Worm (Caenorhabditis elegans) whole organism, early embryonic: ENCODE data around the gene F57B9.1.

Experiments
- B0310.2 ChIP-seq: sonication (generic microtip); optimal IDR thresholded peaks from 2 replicates; lab custom pipeline; 2016; ENCODE audit warnings: mild to moderate bottlenecking, missing genetic modification characterization, missing compliant biosample characterization
- F13C5.2 ChIP-seq: sonication (generic microtip); optimal IDR thresholded peaks from 2 replicates; lab custom pipeline; 2017; ENCODE audit warnings: mild to moderate bottlenecking, missing genetic modification characterization, inconsistent platforms, missing compliant biosample characterization
- aly-1 ChIP-seq: sonication (generic microtip); optimal IDR thresholded peaks from 2 replicates; lab custom pipeline; 2016; ENCODE audit warnings: missing genetic modification characterization, missing compliant biosample characterization
- ama-1 ChIP-seq: fragments of 150-350 bp; optimal IDR thresholded peaks from 2 replicates; lab custom pipeline; 2014
- ceh-13 ChIP-seq: fragments of 200-800 bp; sonication (Bioruptor generic); optimal IDR thresholded peaks from 2 replicates; lab custom pipeline; 2018; ENCODE audit warnings: mild to moderate bottlenecking, missing genetic modification characterization, missing compliant biosample characterization
- ceh-36 ChIP-seq: sonication (generic microtip); optimal IDR thresholded peaks from 2 replicates; lab custom pipeline; 2016; ENCODE audit warnings: missing genetic modification characterization, inconsistent platforms, missing compliant biosample characterization
- ets-7 ChIP-seq: sonication (generic microtip); optimal IDR thresholded peaks from 2 replicates; lab custom pipeline; 2016; ENCODE audit warnings: missing genotype, missing genetic modification characterization, missing compliant biosample characterization
- flt-1 ChIP-seq: fragments of 200-800 bp; sonication (Bioruptor generic); IDR thresholded peaks from 2 replicates; pipeline ENCODE4 v1.3.6; 2022; ENCODE audit warnings: missing genetic modification characterization, missing compliant biosample characterization
- hmbx-1 ChIP-seq: sonication (generic microtip); optimal IDR thresholded peaks from 2 replicates; lab custom pipeline; 2016; ENCODE audit warnings: mild to moderate bottlenecking, missing genetic modification characterization, missing compliant biosample characterization
- hmg-4 ChIP-seq: fragments of 200-800 bp; sonication (Bioruptor generic); optimal IDR thresholded peaks from 2 replicates; lab custom pipeline; 2018; ENCODE audit warnings: mild to moderate bottlenecking, missing genetic modification characterization, missing compliant biosample characterization
- hnd-1 ChIP-seq: sonication (generic microtip); optimal IDR thresholded peaks from 2 replicates; lab custom pipeline; 2016; ENCODE audit warnings: missing genetic modification characterization, missing compliant biosample characterization
- pes-1 ChIP-seq: fragments of 200-800 bp; sonication (Bioruptor generic); IDR thresholded peaks from 2 replicates; pipeline ENCODE4 v1.3.6; 2022; ENCODE audit warnings: missing genetic modification reagents, missing genetic modification characterization, missing compliant biosample characterization
- scrt-1 ChIP-seq: fragments of 200-800 bp; sonication (Bioruptor generic); IDR thresholded peaks from 2 replicates; pipeline ENCODE4 v1.3.6; 2022; ENCODE audit warnings: missing genetic modification characterization, missing compliant biosample characterization
- sea-1 ChIP-seq: fragments of 200-800 bp; sonication (Bioruptor generic); conservative IDR thresholded peaks from 2 replicates; pipeline ENCODE4 v1.3.6; 2022; ENCODE audit warnings: missing genetic modification characterization, missing compliant biosample characterization
- tbx-11 ChIP-seq: fragments of 200-800 bp; sonication (Bioruptor generic); IDR thresholded peaks from 2 replicates; pipeline ENCODE4 v1.3.6; 2022; ENCODE audit warnings: missing genetic modification characterization, missing compliant biosample characterization
- tbx-37 ChIP-seq: fragments of 200-800 bp; sonication (Bioruptor generic); conservative IDR thresholded peaks from 2 replicates; pipeline ENCODE4 v1.3.6; 2022; ENCODE audit warnings: missing genetic modification reagents, missing genetic modification characterization, missing compliant biosample characterization
- tra-4 ChIP-seq: sonication (generic microtip); optimal IDR thresholded peaks from 2 replicates; lab custom pipeline; 2017; ENCODE audit warnings: missing genetic modification characterization, missing compliant biosample characterization

Gene F57B9.1

ce11 chrIII:6939523-6939922 lies 22.4 kb upstream of the F57B9.1 start, which contains the start of gene F57B9.3:
TSS of gene F57B9.3 (plus strand) at chrIII:6939823.
- no peak for TF ChIP-seq hnd-1 (tag; lab: Kevin White, UChicago)
- no peak for TF ChIP-seq sea-1
- no peak for TF ChIP-seq tbx-37
- TF ChIP-seq pes-1: no peak

ce11 chrIII:6945319-6945718 lies 16.6 kb upstream of the F57B9.1 start:
- no peak for TF ChIP-seq tra-4

ce11 chrIII:6945747-6946146 lies 16.1 kb upstream of the F57B9.1 start, which contains the start of gene abu-13:
TSS of gene abu-13 (minus strand) at chrIII:6945898.
- TF ChIP-seq flt-1 (GFP tag; lab: Robert Waterston, UW) (no peak), hmg-4 (no peak), scrt-1 (no peak), hmbx-1 (tag; lab: Kevin White, UChicago) (no peak), tra-4 (no peak), ets-7 (tag; lab: Kevin White, UChicago) (no peak), sea-1 (no peak), pes-1 (no peak), ceh-13 (GFP tag; lab: Kevin White, UChicago) (no peak), hnd-1 (tag; lab: Kevin White, UChicago) (no peak), tbx-37 (no peak), ama-1 (no peak), B0310.2 (tag; lab: Kevin White, UChicago) (no peak)

ce11 chrIII:6946382-6946781 lies 15.5 kb upstream of the F57B9.1 start, which contains the start of gene let-711:
TSS of gene let-711 (plus strand) at chrIII:6946718.
- TF ChIP-seq ets-7 (tag; lab: Kevin White, UChicago): no peak
- TF ChIP-seq aly-1 (tag; lab: Kevin White, UChicago): no peak
- TF ChIP-seq hnd-1 (tag; lab: Kevin White, UChicago): no peak
- TF ChIP-seq flt-1 (GFP tag; lab: Robert Waterston, UW): no peak
- TF ChIP-seq ceh-36: no peak
- TF ChIP-seq sea-1: no peak
- TF ChIP-seq ama-1: no peak
- no peak for TF ChIP-seq tra-4
- no peak for TF ChIP-seq hmg-4
- no peak for TF ChIP-seq scrt-1
- no peak for TF ChIP-seq ceh-13 (GFP tag; lab: Kevin White, UChicago)
- TF ChIP-seq pes-1: no peak
- no peak for TF ChIP-seq tbx-37
- TF ChIP-seq F13C5.2 (tag; lab: Kevin White, UChicago): no peak
- no peak for TF ChIP-seq hmbx-1 (tag; lab: Kevin White, UChicago)
- TF ChIP-seq tbx-11 (GFP tag; lab: Robert Waterston, UW): no peak
- TF ChIP-seq B0310.2 (tag; lab: Kevin White, UChicago): no peak

- TF ChIP-seq hmg-4: no peak
- TF ChIP-seq sea-1: no peak
- TF ChIP-seq F13C5.2 (tag; lab: Kevin White, UChicago): no peak
- no peak for TF ChIP-seq tra-4
- no peak for TF ChIP-seq tbx-37
- TF ChIP-seq pes-1: no peak
- no peak for TF ChIP-seq flt-1 (GFP tag; lab: Robert Waterston, UW)
These were observed 14.0 kb upstream of the F57B9.1 start for ce11 chrIII:6947896-6948295.

ce11 chrIII:6951435-6951834 lies 10.5 kb upstream of the F57B9.1 start:
- no peak for TF ChIP-seq tra-4
- no peak for TF ChIP-seq tbx-11 (GFP tag; lab: Robert Waterston, UW)
- no peak for TF ChIP-seq B0310.2 (tag; lab: Kevin White, UChicago)
- TF ChIP-seq flt-1 (GFP tag; lab: Robert Waterston, UW): no peak
- no peak for TF ChIP-seq sea-1
- no peak for TF ChIP-seq tbx-37
- no peak for TF ChIP-seq hnd-1 (tag; lab: Kevin White, UChicago)
- TF ChIP-seq scrt-1: no peak
- TF ChIP-seq hmbx-1 (tag; lab: Kevin White, UChicago): no peak
- TF ChIP-seq hmg-4: no peak
- no peak for TF ChIP-seq ama-1
- TF ChIP-seq F13C5.2 (tag; lab: Kevin White, UChicago): no peak
- no peak for TF ChIP-seq ceh-13 (GFP tag; lab: Kevin White, UChicago)
- TF ChIP-seq pes-1: no peak
- no peak for TF ChIP-seq ets-7 (tag; lab: Kevin White, UChicago)
- no peak for TF ChIP-seq aly-1 (tag; lab: Kevin White, UChicago)
- no peak for TF ChIP-seq ceh-36

- TF ChIP-seq aly-1 (tag; lab: Kevin White, UChicago): no peak
- TF ChIP-seq tbx-11 (GFP tag; lab: Robert Waterston, UW): no peak
These were observed 8.5 kb upstream of the F57B9.1 start for ce11 chrIII:6953373-6953772.

ce11 chrIII:6953978-6954377 lies 7.9 kb upstream of the F57B9.1 start:
- no peak for TF ChIP-seq aly-1 (tag; lab: Kevin White, UChicago)
- no peak for TF ChIP-seq B0310.2 (tag; lab: Kevin White, UChicago)
- TF ChIP-seq sea-1: no peak
- no peak for TF ChIP-seq ama-1
- TF ChIP-seq hnd-1 (tag; lab: Kevin White, UChicago): no peak
- no peak for TF ChIP-seq F13C5.2 (tag; lab: Kevin White, UChicago)
- TF ChIP-seq tbx-11 (GFP tag; lab: Robert Waterston, UW): no peak
- TF ChIP-seq hmbx-1 (tag; lab: Kevin White, UChicago): no peak
- TF ChIP-seq ceh-13 (GFP tag; lab: Kevin White, UChicago): no peak

- TF ChIP-seq ama-1 (no peak), tbx-37 (no peak), B0310.2 (tag; lab: Kevin White, UChicago) (no peak), F13C5.2 (tag; lab: Kevin White, UChicago) (no peak), tbx-11 (GFP tag; lab: Robert Waterston, UW) (no peak), hmg-4 (no peak), hnd-1 (tag; lab: Kevin White, UChicago) (no peak), ceh-13 (GFP tag; lab: Kevin White, UChicago) (no peak), sea-1 (no peak), aly-1 (tag; lab: Kevin White, UChicago) (no peak), tra-4 (no peak)
These were observed 6.1 kb upstream of the F57B9.1 start for ce11 chrIII:6955766-6956165.
